Fruit fly (Drosophila melanogaster): ENCODE results near the gene SdhBL.

DNA sequence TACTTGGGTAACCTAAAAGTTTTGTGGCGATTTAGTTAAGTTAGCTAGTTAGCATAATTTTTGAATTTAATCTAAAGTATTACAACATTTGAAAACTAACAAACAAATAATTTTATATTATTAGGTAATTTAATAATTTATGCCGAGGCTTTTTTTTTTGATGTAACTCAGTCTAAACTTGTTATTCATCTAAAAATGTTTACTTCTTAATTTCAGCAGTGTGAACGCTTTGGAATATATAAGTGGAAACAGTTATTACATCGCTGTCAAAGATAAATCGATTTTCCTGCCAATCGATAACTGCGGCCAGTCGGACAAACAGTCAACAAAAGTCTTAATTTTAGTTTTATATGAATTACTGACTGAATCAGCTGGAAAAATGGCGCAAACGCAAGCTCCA is 36.3 kb upstream of the SdhBL start, which contains the start of gene Usp39:
- TF ChIP-seq CG8478 (optimal IDR thresholded peaks at IDR 0.05): no peak
- TF ChIP-seq CTCF (optimal IDR thresholded peaks at IDR 0.05): no peak

Measured in S2 (cell line).